Worm (Caenorhabditis elegans) whole organism, L2 larva: ENCODE measurements around the gene ndub-3.

Experiments used
- ZK546.5 ChIP-seq: sonication (generic microtip); optimal IDR thresholded peaks from 2 replicates; lab custom pipeline; 2017; ENCODE audit warnings: missing biosample characterization, missing genetic modification characterization
- ama-1 ChIP-seq: fragments of 150-350 bp; optimal IDR thresholded peaks from 2 replicates; lab custom pipeline; 2018; ENCODE audit warnings: inconsistent platforms
- elt-3 ChIP-seq: sonication (generic microtip); optimal IDR thresholded peaks from 2 replicates; lab custom pipeline; 2017; ENCODE audit warnings: missing biosample characterization, missing genetic modification characterization
- lin-39 ChIP-seq: fragments of 150-350 bp; optimal IDR thresholded peaks from 2 replicates; lab custom pipeline; 2014; ENCODE audit warnings: missing biosample characterization, missing genetic modification reagents, missing genetic modification characterization
- mdl-1 ChIP-seq, 2 experiments: fragments of 150-350 bp in 1 of 2; sonication (generic microtip) in 1 of 2; optimal IDR thresholded peaks; 2 replicates each; lab custom pipeline; 2017; ENCODE audit warnings: missing biosample characterization in 2 of 2, missing genetic modification characterization in 2 of 2
- nhr-23 ChIP-seq: fragments of 150-350 bp; optimal IDR thresholded peaks from 2 replicates; lab custom pipeline; 2014; ENCODE audit warnings: missing biosample characterization, missing genetic modification reagents, missing genetic modification characterization
- nhr-237 ChIP-seq: fragments of 150-350 bp; optimal IDR thresholded peaks from 2 replicates; lab custom pipeline; 2014; ENCODE audit warnings: missing biosample characterization, missing genetic modification characterization
- nhr-77 ChIP-seq: fragments of 150-350 bp; optimal IDR thresholded peaks from 2 replicates; lab custom pipeline; 2014; ENCODE audit warnings: missing biosample characterization, missing genetic modification characterization
- sma-3 ChIP-seq: sonication (generic microtip); optimal IDR thresholded peaks from 2 replicates; lab custom pipeline; 2016; ENCODE audit warnings: missing genetic modification reagents, missing genetic modification characterization, missing compliant biosample characterization
- ztf-11 ChIP-seq: sonication (generic microtip); optimal IDR thresholded peaks from 2 replicates; lab custom pipeline; 2017; ENCODE audit warnings: missing biosample characterization, missing genetic modification characterization

DNA sequence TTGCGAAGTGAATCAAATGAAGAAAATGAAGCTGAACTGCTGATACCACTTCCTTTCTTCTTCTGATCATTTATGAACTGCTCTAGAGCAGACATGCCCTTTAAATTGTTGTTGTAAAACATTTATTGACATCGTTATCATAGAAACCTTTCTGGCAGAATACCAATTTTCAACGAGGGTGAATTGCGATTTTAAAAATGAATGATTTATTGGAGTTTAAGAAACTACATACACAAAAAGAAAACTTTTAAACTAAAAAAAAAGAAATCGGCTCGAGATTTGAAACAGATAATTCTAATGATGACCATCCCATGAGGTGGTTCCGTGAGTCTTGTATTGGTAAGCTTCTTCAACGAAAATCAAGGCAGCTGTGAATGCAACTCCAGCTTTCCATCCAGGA lies 641 bp downstream of the ndub-3 start, which contains the start of gene sftd-3:
- TF ChIP-seq sma-3 (GFP tag; lab: Kevin White, UChicago) (no peak), ztf-11 (tag; lab: Kevin White, UChicago) (no peak), elt-3 (no peak), ZK546.5 (tag; lab: Kevin White, UChicago) (no peak), ama-1 (no peak), mdl-1 (tag; optimal IDR thresholded peaks at IDR 0.05; lab: Kevin White, UChicago) (no peak), nhr-77 (tag; lab: Kevin White, UChicago) (no peak), nhr-23 (tag; lab: Kevin White, UChicago) (no peak), nhr-237 (tag; lab: Kevin White, UChicago) (no peak), lin-39 (no peak)
